Fruit fly (Drosophila melanogaster): ENCODE measurements around the gene Sam-S.

- TF ChIP-seq EcR (GFP tag; optimal IDR thresholded peaks at IDR 0.05) (peak; percentile 87), CG32121 (GFP tag; IDR thresholded peaks at IDR 0.05) (peak; percentile 42; the same call in 1 of the 2 replicates), CG9948 (tag; optimal IDR thresholded peaks at IDR 0.05) (no peak), fd96Ca (GFP tag; IDR thresholded peaks at IDR 0.05) (peak; percentile 71; the same call in 1 of the 3 replicates), CG34367 (tag; optimal IDR thresholded peaks at IDR 0.05) (no peak), CG14655 (GFP tag; optimal IDR thresholded peaks at IDR 0.05) (no peak), CG4496 (GFP tag; IDR thresholded peaks at IDR 0.05) (peak; percentile 73; the same call in 2 of the 3 replicates), CG8159 (tag; optimal IDR thresholded peaks at IDR 0.05) (no peak), CG15710 (tag; optimal IDR thresholded peaks at IDR 0.05) (no peak)
Measured at dm6 chr2L:121456-121831, 14.7 kb downstream of the Sam-S start, which contains the start of gene CG4822.

All from whole organism, pupa.